Worm (Caenorhabditis elegans): ENCODE data around the gene F49E12.7.

DNA sequence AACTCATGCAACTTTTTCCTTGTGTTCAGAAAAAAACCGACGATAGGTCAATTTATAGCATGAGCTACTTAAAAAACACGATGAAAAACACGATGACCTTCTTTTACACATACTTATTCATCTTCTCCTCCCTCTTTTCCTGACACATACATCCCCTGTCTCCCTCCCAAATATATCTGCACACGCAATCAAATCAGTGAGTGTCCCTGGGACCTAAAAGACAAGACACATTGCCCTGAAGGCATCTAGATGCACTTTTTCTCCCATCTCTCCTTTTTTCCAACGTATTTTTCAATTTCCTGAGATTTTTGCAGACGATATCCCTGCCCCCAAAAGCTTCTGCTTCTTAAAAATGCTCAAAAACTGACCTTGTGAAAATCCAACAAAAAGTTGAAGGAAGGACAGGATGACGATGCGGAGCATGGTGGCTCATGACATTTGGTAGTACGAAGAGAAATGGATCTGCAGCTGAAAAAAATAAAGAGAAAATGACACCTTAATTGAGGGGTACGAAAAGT lies 41.6 kb downstream of the F49E12.7 start, which contains the start of gene C26D10.6:
- TF ChIP-seq ces-1 (GFP tag; optimal IDR thresholded peaks at IDR 0.05) (no peak), D1046.2 (GFP tag; IDR thresholded peaks at IDR 0.05) (no peak), lin-13 (GFP tag; optimal IDR thresholded peaks at IDR 0.05) (no peak), snpc-4 (tag; optimal IDR thresholded peaks at IDR 0.05) (no peak)
